Worm (Caenorhabditis elegans) whole organism, early embryonic: ENCODE results near the gene F26F4.12.

Experiments used
- F13C5.2 ChIP-seq: sonication (generic microtip); optimal IDR thresholded peaks from 2 replicates; lab custom pipeline; 2017; ENCODE audit warnings: mild to moderate bottlenecking, missing genetic modification characterization, inconsistent platforms, missing compliant biosample characterization
- ama-1 ChIP-seq: fragments of 150-350 bp; optimal IDR thresholded peaks from 2 replicates; lab custom pipeline; 2014
- ceh-36 ChIP-seq: sonication (generic microtip); optimal IDR thresholded peaks from 2 replicates; lab custom pipeline; 2016; ENCODE audit warnings: missing genetic modification characterization, inconsistent platforms, missing compliant biosample characterization
- scrt-1 ChIP-seq: fragments of 200-800 bp; sonication (Bioruptor generic); IDR thresholded peaks from 2 replicates; pipeline ENCODE4 v1.3.6; 2022; ENCODE audit warnings: missing genetic modification characterization, missing compliant biosample characterization
- sea-1 ChIP-seq: fragments of 200-800 bp; sonication (Bioruptor generic); conservative IDR thresholded peaks from 2 replicates; pipeline ENCODE4 v1.3.6; 2022; ENCODE audit warnings: missing genetic modification characterization, missing compliant biosample characterization
- tbx-11 ChIP-seq: fragments of 200-800 bp; sonication (Bioruptor generic); IDR thresholded peaks from 2 replicates; pipeline ENCODE4 v1.3.6; 2022; ENCODE audit warnings: missing genetic modification characterization, missing compliant biosample characterization
- tbx-37 ChIP-seq: fragments of 200-800 bp; sonication (Bioruptor generic); conservative IDR thresholded peaks from 2 replicates; pipeline ENCODE4 v1.3.6; 2022; ENCODE audit warnings: missing genetic modification reagents, missing genetic modification characterization, missing compliant biosample characterization
- tra-4 ChIP-seq: sonication (generic microtip); optimal IDR thresholded peaks from 2 replicates; lab custom pipeline; 2017; ENCODE audit warnings: missing genetic modification characterization, missing compliant biosample characterization

DNA sequence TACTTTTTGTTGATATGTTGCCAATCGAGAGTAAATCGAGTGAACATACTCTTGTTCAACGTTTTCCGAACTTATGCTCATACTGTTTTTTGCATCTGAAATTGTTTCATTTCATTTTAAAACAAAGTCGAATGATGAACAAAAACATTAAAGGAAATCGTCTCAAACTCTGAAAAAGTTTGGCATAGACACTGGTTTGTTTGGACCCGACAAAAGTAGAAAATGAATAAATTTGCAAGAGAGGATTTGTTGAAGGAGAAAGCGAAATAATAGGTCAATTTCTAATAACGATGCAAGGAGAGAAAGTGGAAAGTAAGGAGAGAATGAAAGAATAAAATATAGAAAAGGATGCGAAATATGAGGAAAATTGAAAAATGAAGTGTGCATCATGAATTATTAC lies 35.2 kb downstream of the F26F4.12 start, which contains the start of gene C35D10.12:
- TF ChIP-seq F13C5.2 (no peak), tbx-11 (GFP tag; lab: Robert Waterston, UW) (no peak), ama-1 (lab: Kevin White, UChicago) (no peak), scrt-1 (GFP tag; lab: Robert Waterston, UW) (no peak), sea-1 (GFP tag; lab: Robert Waterston, UW) (no peak), tbx-37 (GFP tag; lab: Robert Waterston, UW) (no peak), tra-4 (tag; lab: Kevin White, UChicago) (no peak), ceh-36 (no peak)
